Worm (Caenorhabditis elegans): ENCODE results near the gene inx-9.

Gene inx-9

DNA sequence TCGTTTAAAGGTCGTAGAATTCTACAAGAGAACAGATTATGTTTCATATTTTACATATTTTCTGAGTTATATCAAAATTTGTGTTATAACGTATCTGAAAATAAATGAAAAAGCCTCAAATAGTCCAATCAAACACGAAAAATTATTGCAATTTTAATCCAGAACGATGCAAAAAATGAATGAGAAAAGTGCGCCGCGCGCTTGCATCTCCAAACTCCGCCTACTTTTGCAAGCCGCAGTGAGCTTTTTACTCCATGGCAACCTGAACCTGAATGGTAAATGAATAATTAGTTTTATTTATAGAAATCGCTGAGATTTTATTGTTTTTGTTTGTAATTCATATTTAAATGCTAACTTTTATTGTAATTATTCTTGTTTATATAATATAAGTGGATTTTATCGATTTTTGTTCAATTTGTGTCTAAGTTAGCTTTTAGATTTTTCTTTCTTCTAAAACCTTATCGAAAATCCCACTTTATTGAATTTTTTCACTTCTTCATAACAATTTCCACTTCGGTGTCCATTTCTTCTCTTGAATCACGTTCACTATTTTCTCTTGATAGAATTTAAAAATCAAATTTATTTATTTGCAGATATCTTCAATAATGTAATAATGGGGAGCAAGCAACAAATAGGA is 19.9 kb upstream of the inx-9 start, which contains the start of gene ZK809.5:
ZK809.5 (plus strand) TSS at position 587 of the 637 bp plus-strand sequence.
- TF ChIP-seq unc-62 (GFP tag; optimal IDR thresholded peaks at IDR 0.05), result no peak

- TF ChIP-seq unc-62 (GFP tag; optimal IDR thresholded peaks at IDR 0.05), result no peak
Measured at ce11 chrIV:11659794-11660312, 16.3 kb upstream of the inx-9 start, which contains the start of gene ZK792.1. Gene ZK792.1 (plus strand): TSS chrIV:11659844.

- TF ChIP-seq unc-62 (GFP tag; optimal IDR thresholded peaks at IDR 0.05), result no peak
Measured at ce11 chrIV:11665010-11665409, 11.1 kb upstream of the inx-9 start, which contains the start of gene ZK809.9. Gene ZK809.9 (plus strand): TSS chrIV:11665310.

DNA sequence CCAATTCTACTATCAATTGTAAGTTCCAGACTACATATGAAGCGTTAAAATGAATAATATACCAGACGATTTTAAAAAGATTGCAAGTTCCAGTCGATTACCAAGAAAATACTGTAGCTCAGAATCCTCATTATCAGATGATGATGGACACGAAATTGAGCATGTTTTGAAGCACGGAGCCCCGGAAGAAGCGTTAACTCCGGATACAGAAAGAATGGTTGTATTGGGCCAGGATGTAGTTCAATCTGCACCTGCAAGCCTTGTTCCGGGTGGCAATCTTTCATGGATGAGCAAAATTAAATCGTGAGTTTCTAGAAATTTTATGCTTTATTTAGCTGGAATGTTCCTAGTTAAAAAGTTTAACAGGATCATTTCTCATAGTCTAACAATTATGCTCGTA is 8.2 kb upstream of the inx-9 start, which contains the start of gene atg-4.2:
atg-4.2 (plus strand) TSS at position 24 of the 400 bp plus-strand sequence.
- no peak for TF ChIP-seq unc-62 (GFP tag; optimal IDR thresholded peaks at IDR 0.05)

ce11 chrIV:11673543-11673942 is 2.6 kb upstream of the inx-9 start, which contains the start of gene inx-8:
Gene inx-8 (plus strand): TSS chrIV:11673843.
- no peak for TF ChIP-seq unc-62 (GFP tag; optimal IDR thresholded peaks at IDR 0.05)

ce11 chrIV:11681905-11682304 is 5.8 kb downstream of the inx-9 start, which contains the start of gene ZK792.4:
Gene ZK792.4 (minus strand): TSS chrIV:11682005.
- no peak for TF ChIP-seq unc-62 (GFP tag; optimal IDR thresholded peaks at IDR 0.05)

- TF ChIP-seq unc-62 (GFP tag; optimal IDR thresholded peaks at IDR 0.05), result no peak
Measured at ce11 chrIV:11688018-11688417, 11.9 kb downstream of the inx-9 start, which contains the start of gene ZK792.5. Gene ZK792.5 (minus strand): TSS chrIV:11688118.

ce11 chrIV:11690988-11691387 is 14.8 kb downstream of the inx-9 start, which contains the start of gene let-60:
Gene let-60 (minus strand): TSS chrIV:11691088.
- no peak for TF ChIP-seq unc-62 (GFP tag; optimal IDR thresholded peaks at IDR 0.05)

ce11 chrIV:11691524-11691923 is 15.4 kb downstream of the inx-9 start:
- no peak for TF ChIP-seq unc-62 (GFP tag; optimal IDR thresholded peaks at IDR 0.05)

DNA sequence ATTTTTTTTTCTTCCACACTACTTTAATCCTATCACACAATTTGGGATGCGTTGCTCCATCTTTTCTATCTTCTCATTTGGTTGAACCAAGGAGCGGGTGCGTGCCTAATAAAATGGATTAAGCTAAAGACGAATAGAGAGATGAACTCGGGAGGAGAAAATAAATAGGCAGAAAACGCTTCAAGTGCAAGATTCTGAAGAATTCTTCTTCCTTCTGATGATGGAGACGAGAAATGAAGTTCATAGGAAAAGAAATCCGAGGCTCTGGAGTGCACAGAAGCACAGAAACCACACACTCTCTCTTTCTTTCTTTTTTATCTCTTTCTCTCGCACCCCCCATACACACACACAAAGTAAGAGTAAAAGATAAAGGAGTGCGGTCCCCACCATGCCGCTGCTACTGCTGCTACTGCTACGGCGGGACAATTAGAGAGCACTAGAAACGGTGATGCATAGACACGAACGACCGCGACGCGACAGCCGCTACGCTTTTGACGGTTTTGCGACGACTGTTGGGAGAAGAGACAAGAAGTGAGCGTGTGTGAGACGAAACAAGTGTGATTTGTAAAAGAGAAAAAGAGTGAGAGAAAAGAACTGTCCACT is 16.0 kb downstream of the inx-9 start:
- TF ChIP-seq unc-62 (GFP tag; optimal IDR thresholded peaks at IDR 0.05), result no peak

DNA sequence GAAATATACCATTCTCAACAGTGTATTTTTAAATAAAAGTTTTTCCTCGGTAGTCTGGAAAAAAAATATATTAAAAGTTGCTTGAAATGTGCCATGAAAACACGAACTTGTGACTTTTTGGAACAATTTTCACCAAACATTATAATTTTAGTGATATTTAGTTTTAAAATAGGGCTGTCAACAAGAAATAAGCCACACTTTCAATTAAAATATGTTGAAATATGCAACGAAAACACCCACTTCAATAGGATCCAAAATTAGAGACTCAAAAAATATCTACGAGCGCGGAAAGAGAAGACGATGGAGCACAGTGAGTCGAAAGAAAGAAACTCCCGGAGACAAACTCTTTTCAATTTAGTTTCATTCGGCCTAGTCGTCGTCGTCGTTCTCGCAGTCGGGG is 17.3 kb downstream of the inx-9 start, which contains the start of gene ZK792.12:
ZK792.12 (plus strand) TSS at position 301 of the 400 bp plus-strand sequence.
- no peak for TF ChIP-seq unc-62 (GFP tag; optimal IDR thresholded peaks at IDR 0.05)

- no peak for TF ChIP-seq unc-62 (GFP tag; optimal IDR thresholded peaks at IDR 0.05)
Measured at ce11 chrIV:11694143-11694542, 18.0 kb downstream of the inx-9 start, which contains the start of gene ZK792.7. Gene ZK792.7 (plus strand): TSS chrIV:11694443.

- no peak for TF ChIP-seq unc-62 (GFP tag; optimal IDR thresholded peaks at IDR 0.05)
Measured at ce11 chrIV:11695634-11696033, 19.5 kb downstream of the inx-9 start.

- no peak for TF ChIP-seq unc-62 (GFP tag; optimal IDR thresholded peaks at IDR 0.05)
Measured at ce11 chrIV:11697514-11697913, 21.4 kb downstream of the inx-9 start.

DNA sequence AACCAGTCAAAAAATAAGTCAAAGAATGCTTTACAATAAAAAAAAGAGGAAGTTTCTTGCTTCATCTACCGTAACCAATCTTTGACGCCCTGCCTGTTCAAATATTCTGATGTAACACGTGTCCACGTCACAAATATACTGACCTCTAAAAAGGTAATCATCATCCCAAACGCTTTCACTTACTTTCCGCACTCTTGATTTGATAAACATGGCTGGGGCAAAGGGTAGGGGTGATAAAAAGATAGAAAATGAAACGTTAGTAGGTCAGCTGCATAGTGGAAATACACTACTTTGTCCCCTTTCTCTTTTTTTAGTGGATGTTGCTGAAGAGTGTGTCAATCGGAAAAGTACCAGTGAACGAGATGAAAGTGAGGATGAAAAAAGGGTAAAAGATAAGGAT is 23.9 kb downstream of the inx-9 start:
- no peak for TF ChIP-seq unc-62 (GFP tag; optimal IDR thresholded peaks at IDR 0.05)

ce11 chrIV:11700752-11701151 is 24.6 kb downstream of the inx-9 start, which contains the start of gene dpy-20:
Gene dpy-20 (minus strand): TSS chrIV:11700852.
- TF ChIP-seq unc-62 (GFP tag; optimal IDR thresholded peaks at IDR 0.05), result no peak
